Worm (Caenorhabditis elegans): Measurements from ENCODE around the gene lmd-4.

ce11 chrV:7297263-7297662, 23.5 kb downstream of the lmd-4 start, which contains the start of gene srj-32:
- TF ChIP-seq tbx-37 (GFP tag; conservative IDR thresholded peaks at IDR 0.05) (no peak), B0310.2 (tag; optimal IDR thresholded peaks at IDR 0.05) (no peak), ets-7 (tag; optimal IDR thresholded peaks at IDR 0.05) (no peak), flt-1 (GFP tag; IDR thresholded peaks at IDR 0.05) (no peak), ama-1 (optimal IDR thresholded peaks at IDR 0.05) (no peak), sea-1 (GFP tag; conservative IDR thresholded peaks at IDR 0.05) (no peak), ceh-36 (tag; optimal IDR thresholded peaks at IDR 0.05) (no peak), tbx-11 (GFP tag; IDR thresholded peaks at IDR 0.05) (no peak), tra-4 (tag; optimal IDR thresholded peaks at IDR 0.05) (no peak), hmg-4 (GFP tag; optimal IDR thresholded peaks at IDR 0.05) (no peak), pes-1 (GFP tag; IDR thresholded peaks at IDR 0.05) (no peak)
